Worm (Caenorhabditis elegans): Measurements from ENCODE around the gene unc-116.

The unc-116 gene

ce11 chrIII:8325574-8326513 is 29.1 kb downstream of the unc-116 start, which contains the start of gene ZC262.13:
Gene ZC262.13, plus strand, starts transcription at chrIII:8326214.
- TF ChIP-seq nhr-76 (tag; optimal IDR thresholded peaks at IDR 0.05), result no peak
- TF ChIP-seq irx-1 (tag; optimal IDR thresholded peaks at IDR 0.05), result no peak
- TF ChIP-seq efl-1 (optimal IDR thresholded peaks at IDR 0.05), result no peak
- peak in 1 of 2 experiments; percentile 70 for TF ChIP-seq efl-1 (GFP tag; optimal IDR thresholded peaks at IDR 0.05 in 1 of 2)
- no peak for TF ChIP-seq nhr-71 (tag; optimal IDR thresholded peaks at IDR 0.05)
- no peak for TF ChIP-seq pax-3 (tag; optimal IDR thresholded peaks at IDR 0.05)
- no peak for TF ChIP-seq mep-1 (tag; optimal IDR thresholded peaks at IDR 0.05)
- TF ChIP-seq lin-35 (GFP tag; optimal IDR thresholded peaks at IDR 0.05), result peak in 1 of 2 experiments; percentile 20
- no peak for TF ChIP-seq skn-1 (tag; optimal IDR thresholded peaks at IDR 0.05)
- peak; percentile 82 for TF ChIP-seq elt-2 (tag; optimal IDR thresholded peaks at IDR 0.05)
- TF ChIP-seq nhr-77 (tag; optimal IDR thresholded peaks at IDR 0.05), result no peak

ce11 chrIII:8324412-8324811 is 30.6 kb downstream of the unc-116 start, which contains the start of gene F10E9.12:
Gene F10E9.12, plus strand, starts transcription at chrIII:8324542.
- no peak for TF ChIP-seq efl-1 (optimal IDR thresholded peaks at IDR 0.05)
- peak in 1 of 2 experiments; percentile 34 for TF ChIP-seq efl-1 (GFP tag; optimal IDR thresholded peaks at IDR 0.05 in 1 of 2)
- no peak for TF ChIP-seq swsn-7 (tag; optimal IDR thresholded peaks at IDR 0.05)

DNA sequence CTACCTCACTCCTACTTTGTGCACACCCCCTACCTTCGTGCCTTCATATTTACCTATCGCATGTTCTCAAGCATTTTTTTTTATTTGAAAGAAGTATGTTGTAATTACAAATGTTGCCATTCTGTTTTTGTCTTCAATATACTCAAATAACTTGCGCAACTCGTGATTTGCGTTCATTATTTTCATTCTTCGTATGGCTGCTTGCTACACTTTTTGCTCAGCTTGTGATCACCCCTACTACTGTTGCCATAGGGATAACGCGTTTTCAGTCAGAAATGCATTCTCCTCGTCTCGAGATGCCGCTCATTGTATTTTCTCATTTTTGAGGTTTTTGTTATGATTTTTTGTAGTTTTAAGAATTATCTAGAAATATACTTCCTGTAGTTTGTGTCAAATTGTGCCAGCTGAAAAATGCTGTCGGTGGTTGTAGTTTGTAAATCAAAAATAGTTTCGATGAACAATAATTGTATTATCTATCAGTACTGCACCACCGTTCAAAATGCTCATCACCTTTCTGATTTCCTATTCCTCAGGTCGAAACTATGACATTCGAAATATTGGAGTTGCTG is 32.2 kb downstream of the unc-116 start, which contains the start of gene F10E9.1:
TSS of gene F10E9.1 (plus strand) at position 519 of the 569 bp plus-strand sequence.
- TF ChIP-seq nhr-20 (tag; optimal IDR thresholded peaks at IDR 0.05) (peak; percentile 10), sup-37 (GFP tag; optimal IDR thresholded peaks at IDR 0.05) (no peak), unc-30 (tag; optimal IDR thresholded peaks at IDR 0.05) (no peak), nhr-71 (tag; optimal IDR thresholded peaks at IDR 0.05) (peak; percentile 67), skn-1 (tag; optimal IDR thresholded peaks at IDR 0.05) (no peak), egl-27 (tag; optimal IDR thresholded peaks at IDR 0.05) (no peak), nhr-28 (tag; optimal IDR thresholded peaks at IDR 0.05) (no peak), nhr-85 (tag) (no peak), F16B12.6 (tag; optimal IDR thresholded peaks at IDR 0.05) (no peak), irx-1 (tag; optimal IDR thresholded peaks at IDR 0.05) (no peak), nhr-47 (tag; optimal IDR thresholded peaks at IDR 0.05) (peak; percentile 54), lin-15B (tag; optimal IDR thresholded peaks at IDR 0.05) (no peak), ceh-88 (GFP tag; IDR thresholded peaks at IDR 0.05) (no peak), mep-1 (tag; optimal IDR thresholded peaks at IDR 0.05) (no peak), lir-3 (tag; optimal IDR thresholded peaks at IDR 0.05; ENCODE audit: poor library complexity) (no peak), tlp-1 (tag; optimal IDR thresholded peaks at IDR 0.05) (no peak), nhr-11 (tag; optimal IDR thresholded peaks at IDR 0.05) (peak; percentile 48), grh-1 (GFP tag; IDR thresholded peaks at IDR 0.05) (no peak), zag-1 (tag; optimal IDR thresholded peaks at IDR 0.05) (no peak), dsc-1 (tag; optimal IDR thresholded peaks at IDR 0.05) (peak; percentile 14), lin-14 (GFP tag; optimal IDR thresholded peaks at IDR 0.05) (peak; percentile 20), hpl-2 (GFP tag; optimal IDR thresholded peaks at IDR 0.05) (no peak), tbx-2 (tag; optimal IDR thresholded peaks at IDR 0.05) (no peak), swsn-7 (tag; optimal IDR thresholded peaks at IDR 0.05) (peak; percentile 17), lin-35 (GFP tag; optimal IDR thresholded peaks at IDR 0.05) (no peak), alr-1 (tag; optimal IDR thresholded peaks at IDR 0.05; ENCODE audit: borderline replicate concordance) (no peak), C04F5.9 (tag; optimal IDR thresholded peaks at IDR 0.05) (no peak), aly-2 (tag; optimal IDR thresholded peaks at IDR 0.05) (no peak), fkh-8 (tag; optimal IDR thresholded peaks at IDR 0.05) (peak; percentile 100)
